Worm (Caenorhabditis elegans): Measurements from ENCODE around the gene F35H12.1.

ce11 chrX:948783-949182 lies 15.2 kb downstream of the F35H12.1 start, which contains the start of gene sms-2:
- no peak for TF ChIP-seq aly-2 (tag; optimal IDR thresholded peaks at IDR 0.05)
- TF ChIP-seq snpc-4 (tag; optimal IDR thresholded peaks at IDR 0.05) = no peak
- no peak for TF ChIP-seq nhr-85 (tag)
- no peak for TF ChIP-seq nhr-47 (tag; optimal IDR thresholded peaks at IDR 0.05)
- TF ChIP-seq sup-37 (GFP tag; optimal IDR thresholded peaks at IDR 0.05) = no peak
- no peak for TF ChIP-seq ama-1 (optimal IDR thresholded peaks at IDR 0.05)
- TF ChIP-seq elt-3 (tag; optimal IDR thresholded peaks at IDR 0.05) = no peak
- TF ChIP-seq nhr-76 (tag; optimal IDR thresholded peaks at IDR 0.05) = no peak
- no peak for TF ChIP-seq nhr-28 (tag; optimal IDR thresholded peaks at IDR 0.05)
- no peak for TF ChIP-seq jun-1 (tag; optimal IDR thresholded peaks at IDR 0.05)

Data from whole organism, L1 larva.